Worm (Caenorhabditis elegans) whole organism, early embryonic: ENCODE data around the gene F14F8.8.

Source experiments
- B0310.2 ChIP-seq: sonication (generic microtip); optimal IDR thresholded peaks from 2 replicates; lab custom pipeline; 2016; ENCODE audit warnings: mild to moderate bottlenecking, missing genetic modification characterization, missing compliant biosample characterization
- F13C5.2 ChIP-seq: sonication (generic microtip); optimal IDR thresholded peaks from 2 replicates; lab custom pipeline; 2017; ENCODE audit warnings: mild to moderate bottlenecking, missing genetic modification characterization, inconsistent platforms, missing compliant biosample characterization
- aly-1 ChIP-seq: sonication (generic microtip); optimal IDR thresholded peaks from 2 replicates; lab custom pipeline; 2016; ENCODE audit warnings: missing genetic modification characterization, missing compliant biosample characterization
- ama-1 ChIP-seq: fragments of 150-350 bp; optimal IDR thresholded peaks from 2 replicates; lab custom pipeline; 2014
- ceh-13 ChIP-seq: fragments of 200-800 bp; sonication (Bioruptor generic); optimal IDR thresholded peaks from 2 replicates; lab custom pipeline; 2018; ENCODE audit warnings: mild to moderate bottlenecking, missing genetic modification characterization, missing compliant biosample characterization
- ceh-36 ChIP-seq: sonication (generic microtip); optimal IDR thresholded peaks from 2 replicates; lab custom pipeline; 2016; ENCODE audit warnings: missing genetic modification characterization, inconsistent platforms, missing compliant biosample characterization
- ets-7 ChIP-seq: sonication (generic microtip); optimal IDR thresholded peaks from 2 replicates; lab custom pipeline; 2016; ENCODE audit warnings: missing genotype, missing genetic modification characterization, missing compliant biosample characterization
- flt-1 ChIP-seq: fragments of 200-800 bp; sonication (Bioruptor generic); IDR thresholded peaks from 2 replicates; pipeline ENCODE4 v1.3.6; 2022; ENCODE audit warnings: missing genetic modification characterization, missing compliant biosample characterization
- hmbx-1 ChIP-seq: sonication (generic microtip); optimal IDR thresholded peaks from 2 replicates; lab custom pipeline; 2016; ENCODE audit warnings: mild to moderate bottlenecking, missing genetic modification characterization, missing compliant biosample characterization
- hmg-4 ChIP-seq: fragments of 200-800 bp; sonication (Bioruptor generic); optimal IDR thresholded peaks from 2 replicates; lab custom pipeline; 2018; ENCODE audit warnings: mild to moderate bottlenecking, missing genetic modification characterization, missing compliant biosample characterization
- hnd-1 ChIP-seq: sonication (generic microtip); optimal IDR thresholded peaks from 2 replicates; lab custom pipeline; 2016; ENCODE audit warnings: missing genetic modification characterization, missing compliant biosample characterization
- pes-1 ChIP-seq: fragments of 200-800 bp; sonication (Bioruptor generic); IDR thresholded peaks from 2 replicates; pipeline ENCODE4 v1.3.6; 2022; ENCODE audit warnings: missing genetic modification reagents, missing genetic modification characterization, missing compliant biosample characterization
- scrt-1 ChIP-seq: fragments of 200-800 bp; sonication (Bioruptor generic); IDR thresholded peaks from 2 replicates; pipeline ENCODE4 v1.3.6; 2022; ENCODE audit warnings: missing genetic modification characterization, missing compliant biosample characterization
- sea-1 ChIP-seq: fragments of 200-800 bp; sonication (Bioruptor generic); conservative IDR thresholded peaks from 2 replicates; pipeline ENCODE4 v1.3.6; 2022; ENCODE audit warnings: missing genetic modification characterization, missing compliant biosample characterization
- tbx-11 ChIP-seq: fragments of 200-800 bp; sonication (Bioruptor generic); IDR thresholded peaks from 2 replicates; pipeline ENCODE4 v1.3.6; 2022; ENCODE audit warnings: missing genetic modification characterization, missing compliant biosample characterization
- tbx-37 ChIP-seq: fragments of 200-800 bp; sonication (Bioruptor generic); conservative IDR thresholded peaks from 2 replicates; pipeline ENCODE4 v1.3.6; 2022; ENCODE audit warnings: missing genetic modification reagents, missing genetic modification characterization, missing compliant biosample characterization
- tra-4 ChIP-seq: sonication (generic microtip); optimal IDR thresholded peaks from 2 replicates; lab custom pipeline; 2017; ENCODE audit warnings: missing genetic modification characterization, missing compliant biosample characterization

Gene F14F8.8

DNA sequence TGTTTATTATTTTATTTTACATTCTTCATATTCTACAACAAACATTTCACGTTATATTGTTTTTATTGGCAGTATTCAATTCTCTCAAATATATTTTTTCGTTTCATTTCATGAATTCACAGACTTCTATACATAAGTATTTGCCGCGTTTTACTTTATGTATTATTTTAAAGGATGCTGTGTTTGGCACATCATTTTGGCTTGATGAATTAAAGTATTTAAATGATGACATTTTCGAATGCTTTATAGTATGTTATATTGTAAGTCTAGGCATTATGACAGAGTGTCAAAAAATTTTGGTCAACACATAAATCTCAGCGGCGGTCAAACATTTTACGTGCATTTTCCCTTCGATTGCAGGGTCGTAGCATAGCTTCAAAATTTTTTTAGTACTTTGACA, 23.4 kb upstream of the F14F8.8 start:
- TF ChIP-seq ama-1 (lab: Kevin White, UChicago) (no peak), sea-1 (GFP tag; lab: Robert Waterston, UW) (no peak), tra-4 (no peak), tbx-37 (GFP tag; lab: Robert Waterston, UW) (no peak), tbx-11 (GFP tag; lab: Robert Waterston, UW) (no peak), hnd-1 (tag; lab: Kevin White, UChicago) (no peak), ceh-36 (tag; lab: Kevin White, UChicago) (no peak), flt-1 (GFP tag; lab: Robert Waterston, UW) (no peak), aly-1 (tag; lab: Kevin White, UChicago) (no peak), B0310.2 (tag; lab: Kevin White, UChicago) (no peak), ets-7 (no peak), pes-1 (no peak), ceh-13 (GFP tag; lab: Kevin White, UChicago) (no peak), hmbx-1 (tag; lab: Kevin White, UChicago) (no peak)

DNA sequence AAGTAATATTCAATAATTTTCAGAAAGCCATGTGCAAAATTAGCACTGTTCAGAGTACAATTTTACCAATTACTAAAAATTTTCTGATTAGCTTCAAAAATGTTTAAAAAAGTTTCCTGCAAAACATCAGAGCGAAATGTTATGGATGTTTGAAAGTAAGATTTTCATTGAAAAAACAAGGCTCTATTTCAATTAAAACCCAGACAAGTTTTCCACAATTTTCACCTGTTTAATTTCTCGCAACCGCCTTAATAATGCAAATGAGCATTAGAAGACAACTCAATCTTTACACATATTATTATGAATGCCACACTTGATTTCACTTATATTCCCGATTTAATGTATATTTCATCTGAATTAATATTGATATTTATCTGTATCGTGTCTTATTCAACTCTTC, 22.4 kb upstream of the F14F8.8 start, which contains the start of gene srz-101:
TSS of gene srz-101 (plus strand) at position 301 of the 400 bp plus-strand sequence.
- TF ChIP-seq aly-1 (tag; lab: Kevin White, UChicago), result no peak

DNA sequence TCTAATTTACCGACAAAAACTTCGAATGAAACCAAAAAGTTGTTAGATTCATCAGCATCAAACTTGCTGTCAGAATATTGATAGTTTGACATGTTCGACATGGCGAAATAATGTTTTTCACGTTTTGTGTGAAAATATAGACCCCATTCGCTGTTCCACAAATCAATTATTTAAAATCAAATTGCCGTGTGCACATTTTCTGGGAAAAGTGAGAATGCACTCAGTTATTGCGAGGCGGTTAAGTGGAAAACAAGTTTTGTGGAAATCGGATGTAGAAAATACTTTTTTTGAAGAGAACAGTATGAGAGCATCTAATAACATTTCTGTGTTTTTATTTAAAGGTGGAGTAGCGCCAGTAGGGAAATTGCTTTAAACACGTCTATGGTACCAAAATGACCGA, 21.6 kb upstream of the F14F8.8 start, which contains the start of gene srw-42:
TSS of gene srw-42 (minus strand) at position 101 of the 400 bp plus-strand sequence.
- TF ChIP-seq scrt-1 (GFP tag; lab: Robert Waterston, UW) (no peak), sea-1 (GFP tag; lab: Robert Waterston, UW) (no peak), tra-4 (no peak), ets-7 (no peak), aly-1 (tag; lab: Kevin White, UChicago) (no peak), ceh-36 (tag; lab: Kevin White, UChicago) (no peak), ama-1 (lab: Kevin White, UChicago) (no peak), B0310.2 (tag; lab: Kevin White, UChicago) (no peak), tbx-37 (GFP tag; lab: Robert Waterston, UW) (no peak), pes-1 (no peak), flt-1 (GFP tag; lab: Robert Waterston, UW) (no peak), tbx-11 (GFP tag; lab: Robert Waterston, UW) (no peak), hmg-4 (no peak), hnd-1 (tag; lab: Kevin White, UChicago) (no peak), F13C5.2 (tag; lab: Kevin White, UChicago) (no peak), ceh-13 (GFP tag; lab: Kevin White, UChicago) (no peak)

DNA sequence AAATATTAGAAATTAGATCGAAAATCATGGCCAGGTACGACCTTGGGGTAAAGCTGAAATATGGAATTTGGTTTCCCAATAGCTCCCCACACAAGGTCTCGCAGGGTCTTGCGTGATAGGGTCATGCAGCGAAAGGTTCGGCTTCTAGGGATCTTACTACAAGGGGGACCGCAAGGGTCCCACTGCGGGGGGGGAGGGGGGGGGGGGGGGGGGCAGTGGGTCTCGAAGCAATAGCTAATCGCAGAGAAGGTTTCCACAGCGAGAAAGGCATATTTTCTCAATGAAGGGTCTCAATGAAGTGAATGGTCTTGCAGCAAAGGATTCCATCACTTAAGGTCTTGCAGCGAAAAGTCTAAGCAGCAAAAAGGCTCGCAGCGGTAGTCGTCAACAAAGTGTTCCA, 20.9 kb upstream of the F14F8.8 start:
- TF ChIP-seq tbx-11 (GFP tag; lab: Robert Waterston, UW), result no peak
- TF ChIP-seq tra-4, result no peak
- TF ChIP-seq B0310.2 (tag; lab: Kevin White, UChicago), result no peak

DNA sequence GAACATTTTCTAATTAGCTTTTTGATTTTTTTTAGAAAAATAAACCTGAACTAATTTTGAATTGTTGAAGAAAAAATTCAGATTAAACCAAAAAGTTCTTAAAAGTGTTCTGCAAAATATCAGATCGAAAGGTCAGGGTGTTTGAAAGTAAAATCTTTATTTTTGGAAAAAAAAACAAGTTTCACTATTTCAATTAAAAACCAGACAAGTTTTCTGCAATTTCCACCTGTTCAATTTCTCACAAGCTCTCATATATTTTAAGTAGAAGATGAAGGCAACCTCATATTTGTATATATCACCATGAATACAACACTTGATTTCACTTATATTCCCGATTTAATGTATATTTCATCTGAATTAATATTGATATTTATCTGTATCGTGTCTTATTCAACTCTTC, 15.1 kb upstream of the F14F8.8 start, which contains the start of gene srz-102:
TSS of gene srz-102 (plus strand) at position 301 of the 400 bp plus-strand sequence.
- TF ChIP-seq B0310.2 (tag; lab: Kevin White, UChicago) (no peak), tbx-11 (GFP tag; lab: Robert Waterston, UW) (no peak), flt-1 (GFP tag; lab: Robert Waterston, UW) (no peak), ceh-13 (GFP tag; lab: Kevin White, UChicago) (no peak), scrt-1 (GFP tag; lab: Robert Waterston, UW) (no peak), hnd-1 (tag; lab: Kevin White, UChicago) (no peak), tbx-37 (GFP tag; lab: Robert Waterston, UW) (no peak), sea-1 (GFP tag; lab: Robert Waterston, UW) (no peak), ama-1 (lab: Kevin White, UChicago) (no peak), aly-1 (tag; lab: Kevin White, UChicago) (no peak), ets-7 (no peak), hmbx-1 (tag; lab: Kevin White, UChicago) (no peak), hmg-4 (no peak), F13C5.2 (tag; lab: Kevin White, UChicago) (no peak)

DNA sequence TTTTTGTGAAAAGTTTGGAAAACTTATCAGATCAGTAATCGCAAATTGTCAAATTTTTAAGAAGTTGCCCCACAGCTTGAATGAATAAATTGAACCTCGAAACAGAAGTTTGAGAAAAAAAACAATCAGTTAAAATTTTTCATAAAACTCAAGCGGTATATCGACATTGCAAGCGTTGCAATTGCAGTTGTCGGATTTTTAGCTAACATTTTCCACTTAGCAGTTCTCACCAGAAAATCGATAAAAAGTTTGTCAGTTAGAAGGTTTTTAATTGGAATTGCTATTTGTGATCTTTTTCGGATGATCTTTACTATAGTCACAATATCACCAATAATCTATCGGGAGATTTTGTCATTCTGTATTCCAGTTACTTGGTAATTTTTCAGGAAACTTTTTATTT, 13.6 kb upstream of the F14F8.8 start, which contains the start of gene srw-43:
TSS of gene srw-43 (plus strand) at position 301 of the 400 bp plus-strand sequence.
- no peak for TF ChIP-seq F13C5.2 (tag; lab: Kevin White, UChicago)
- TF ChIP-seq B0310.2 (tag; lab: Kevin White, UChicago), result no peak
- TF ChIP-seq aly-1 (tag; lab: Kevin White, UChicago), result no peak
- no peak for TF ChIP-seq tra-4
- no peak for TF ChIP-seq scrt-1 (GFP tag; lab: Robert Waterston, UW)
- no peak for TF ChIP-seq ama-1 (lab: Kevin White, UChicago)
- no peak for TF ChIP-seq ceh-36 (tag; lab: Kevin White, UChicago)
- no peak for TF ChIP-seq hmbx-1 (tag; lab: Kevin White, UChicago)
- no peak for TF ChIP-seq ets-7
- no peak for TF ChIP-seq ceh-13 (GFP tag; lab: Kevin White, UChicago)
- no peak for TF ChIP-seq tbx-37 (GFP tag; lab: Robert Waterston, UW)
- TF ChIP-seq hnd-1 (tag; lab: Kevin White, UChicago), result no peak
- no peak for TF ChIP-seq flt-1 (GFP tag; lab: Robert Waterston, UW)
- no peak for TF ChIP-seq sea-1 (GFP tag; lab: Robert Waterston, UW)
- TF ChIP-seq pes-1, result no peak
- TF ChIP-seq tbx-11 (GFP tag; lab: Robert Waterston, UW), result no peak
- TF ChIP-seq hmg-4, result no peak

DNA sequence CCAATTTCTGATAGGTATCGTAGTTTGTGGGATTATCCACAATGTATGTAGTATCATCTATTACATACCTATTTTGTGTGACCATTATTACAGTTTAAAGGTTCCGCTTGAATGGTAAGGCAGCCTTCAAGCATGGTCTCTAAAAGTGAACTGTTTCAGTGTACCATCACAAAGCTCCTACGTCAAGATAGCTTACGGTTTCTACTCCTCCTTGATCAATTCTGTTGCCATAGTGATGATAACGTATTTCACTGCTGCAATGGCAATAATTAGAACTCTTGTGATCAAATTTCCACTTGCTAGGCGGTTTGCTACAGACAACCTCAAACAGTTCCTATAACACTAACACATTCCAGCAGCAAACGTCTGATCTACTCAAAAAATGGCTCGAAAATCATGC, 11.3 kb upstream of the F14F8.8 start:
- TF ChIP-seq ama-1 (lab: Kevin White, UChicago) (no peak), tra-4 (no peak), B0310.2 (tag; lab: Kevin White, UChicago) (no peak), ceh-13 (GFP tag; lab: Kevin White, UChicago) (no peak), aly-1 (tag; lab: Kevin White, UChicago) (no peak), tbx-11 (GFP tag; lab: Robert Waterston, UW) (no peak), ceh-36 (tag; lab: Kevin White, UChicago) (no peak), hmg-4 (no peak)
